Worm (Caenorhabditis elegans) whole organism, L4 larva: ENCODE results near the gene nduf-11.
A peak's percentile ranks its signal among the peaks of the same experiment; 100 is the strongest.

Experiments used
- D1046.2 ChIP-seq: fragments of 200-800 bp; sonication (Bioruptor generic); IDR thresholded peaks from 2 replicates; pipeline ENCODE4 v1.3.6; 2022; ENCODE audit warnings: missing genetic modification characterization, missing compliant biosample characterization
- F37D6.2 ChIP-seq: sonication (generic microtip); optimal IDR thresholded peaks from 2 replicates; lab custom pipeline; 2016; ENCODE audit warnings: mild to moderate bottlenecking, missing genetic modification characterization, missing compliant biosample characterization
- Y105C5A.15 ChIP-seq: fragments of 200-800 bp; sonication (Bioruptor generic); IDR thresholded peaks from 2 replicates; pipeline ENCODE4 v1.3.6; 2022; ENCODE audit warnings: missing genetic modification characterization, missing compliant biosample characterization
- Y5F2A.4 ChIP-seq: fragments of 200-800 bp; sonication (Bioruptor generic); optimal IDR thresholded peaks from 2 replicates; lab custom pipeline; 2018; ENCODE audit warnings: mild to moderate bottlenecking, missing genetic modification characterization, missing compliant biosample characterization
- Y75B8A.6 ChIP-seq: fragments of 200-800 bp; sonication (Bioruptor generic); IDR thresholded peaks from 2 replicates; pipeline ENCODE4 v1.3.6; 2022; ENCODE audit warnings: missing genetic modification reagents, missing genetic modification characterization, missing compliant biosample characterization
- ZK546.5 ChIP-seq, 2 experiments: sonication (generic microtip); optimal IDR thresholded peaks; 2 replicates each; lab custom pipeline; 2017; ENCODE audit warnings: missing biosample characterization in 2 of 2, missing genetic modification characterization in 2 of 2
- aha-1 ChIP-seq: fragments of 150-350 bp; peaks from one replicate; lab custom pipeline; 2014; ENCODE audit warnings: missing biosample characterization, missing genetic modification characterization
- ama-1 ChIP-seq: fragments of 150-350 bp; optimal IDR thresholded peaks from 2 replicates; lab custom pipeline; 2014; ENCODE audit warnings: inconsistent platforms, mixed read lengths
- attf-4 ChIP-seq: sonication (generic microtip); optimal IDR thresholded peaks from 3 replicates; lab custom pipeline; 2017; ENCODE audit warnings: missing biosample characterization, missing genetic modification characterization
- ceh-20 ChIP-seq: fragments of 200-800 bp; sonication (Bioruptor generic); IDR thresholded peaks from 2 replicates; pipeline ENCODE4 v1.3.6; 2022; ENCODE audit warnings: missing genetic modification reagents, missing genetic modification characterization, missing compliant biosample characterization
- ceh-44 ChIP-seq: fragments of 200-800 bp; sonication (Bioruptor generic); IDR thresholded peaks from 2 replicates; pipeline ENCODE4 v1.3.6; 2022; ENCODE audit warnings: missing genetic modification reagents, missing genetic modification characterization, missing compliant biosample characterization
- ceh-62 ChIP-seq: sonication (generic microtip); optimal IDR thresholded peaks from 2 replicates; lab custom pipeline; 2017; ENCODE audit warnings: missing biosample characterization, missing genetic modification characterization
- ceh-82 ChIP-seq: sonication (generic microtip); optimal IDR thresholded peaks from 2 replicates; lab custom pipeline; 2017; ENCODE audit warnings: missing biosample characterization, missing genetic modification characterization
- ctbp-1 ChIP-seq: fragments of 200-800 bp; sonication (Bioruptor generic); IDR thresholded peaks from 2 replicates; pipeline ENCODE4 v1.3.6; 2022; ENCODE audit warnings: missing genetic modification reagents, missing genetic modification characterization, missing compliant biosample characterization
- daf-16 ChIP-seq, 3 experiments: sonication (generic microtip); optimal IDR thresholded peaks; 2 replicates each; lab custom pipeline; 2016 to 2017; ENCODE audit warnings: missing genetic modification characterization in 3 of 3, missing genetic modification reagents in 3 of 3, mild to moderate bottlenecking in 2 of 3, missing compliant biosample characterization in 2 of 3, missing biosample characterization in 1 of 3, moderate library complexity in 1 of 3
- dmd-6 ChIP-seq: fragments of 200-800 bp; sonication (Bioruptor generic); IDR thresholded peaks from 2 replicates; pipeline ENCODE4 v1.3.6; 2022; ENCODE audit warnings: missing genetic modification reagents, missing genetic modification characterization, missing compliant biosample characterization
- dmd-8 ChIP-seq: fragments of 200-800 bp; sonication (Bioruptor generic); IDR thresholded peaks from 2 replicates; pipeline ENCODE4 v1.3.6; 2022; ENCODE audit warnings: missing genetic modification characterization, missing compliant biosample characterization
- dmd-9 ChIP-seq: fragments of 200-800 bp; sonication (Bioruptor generic); IDR thresholded peaks from 2 replicates; pipeline ENCODE4 v1.3.6; 2022; ENCODE audit warnings: missing genetic modification reagents, missing genetic modification characterization, missing compliant biosample characterization
- egl-27 ChIP-seq: sonication (generic microtip); optimal IDR thresholded peaks from 3 replicates; lab custom pipeline; 2017; ENCODE audit warnings: missing biosample characterization, missing genetic modification reagents, missing genetic modification characterization
- egl-43 ChIP-seq: fragments of 200-800 bp; sonication (Bioruptor generic); IDR thresholded peaks from 2 replicates; pipeline ENCODE4 v1.3.6; 2022; ENCODE audit warnings: missing genetic modification reagents, missing genetic modification characterization, missing compliant biosample characterization
- hlh-11 ChIP-seq: fragments of 200-800 bp; sonication (Bioruptor generic); optimal IDR thresholded peaks from 2 replicates; lab custom pipeline; 2018; ENCODE audit warnings: mild to moderate bottlenecking, missing genetic modification characterization, missing compliant biosample characterization
- hmg-1.1 ChIP-seq: fragments of 200-800 bp; sonication (Bioruptor generic); IDR thresholded peaks from 2 replicates; pipeline ENCODE4 v1.3.6; 2022; ENCODE audit warnings: missing genetic modification reagents, missing genetic modification characterization, missing compliant biosample characterization
- jun-1 ChIP-seq: fragments of 150-350 bp; optimal IDR thresholded peaks from 2 replicates; lab custom pipeline; 2014; ENCODE audit warnings: missing biosample characterization, missing genetic modification reagents, missing genetic modification characterization
- lin-38 ChIP-seq: fragments of 200-800 bp; sonication (Bioruptor generic); IDR thresholded peaks from 2 replicates; pipeline ENCODE4 v1.3.6; 2022; ENCODE audit warnings: missing genetic modification reagents, missing genetic modification characterization, missing compliant biosample characterization
- madf-5 ChIP-seq, 2 experiments: fragments of 200-800 bp; sonication (Bioruptor generic); IDR thresholded peaks; 2 replicates each; pipeline ENCODE4 v1.3.6; 2022; ENCODE audit warnings: missing compliant biosample characterization in 2 of 2, missing genetic modification characterization in 2 of 2
- madf-9 ChIP-seq: fragments of 200-800 bp; sonication (Bioruptor generic); conservative IDR thresholded peaks from 2 replicates; pipeline ENCODE4 v1.3.6; 2022; ENCODE audit warnings: missing genetic modification reagents, missing genetic modification characterization, missing compliant biosample characterization
- mdt-29 ChIP-seq: fragments of 200-800 bp; sonication (Bioruptor generic); IDR thresholded peaks from 2 replicates; pipeline ENCODE4 v1.3.6; 2022; ENCODE audit warnings: missing genetic modification reagents, missing genetic modification characterization, missing compliant biosample characterization
- nhr-10 ChIP-seq: fragments of 150-350 bp; optimal IDR thresholded peaks from 2 replicates; lab custom pipeline; 2014; ENCODE audit warnings: missing biosample characterization, missing genetic modification characterization
- nhr-111 ChIP-seq: fragments of 200-800 bp; sonication (Bioruptor generic); optimal IDR thresholded peaks from 2 replicates; lab custom pipeline; 2018; ENCODE audit warnings: mild to moderate bottlenecking, missing genetic modification characterization, missing compliant biosample characterization
- nhr-237 ChIP-seq: sonication (generic microtip); optimal IDR thresholded peaks from 2 replicates; lab custom pipeline; 2017; ENCODE audit warnings: missing biosample characterization, missing genetic modification characterization
- nhr-25 ChIP-seq: sonication (generic microtip); optimal IDR thresholded peaks from 2 replicates; lab custom pipeline; 2017; ENCODE audit warnings: missing genetic modification characterization, mild to moderate bottlenecking, missing compliant biosample characterization, antibody characterized with exemption, moderate library complexity, borderline replicate concordance; ENCODE audit not compliant: insufficient read depth
- nhr-28 ChIP-seq: fragments of 150-350 bp; optimal IDR thresholded peaks from 2 replicates; lab custom pipeline; 2014; ENCODE audit warnings: missing biosample characterization, missing genetic modification characterization
- nhr-41 ChIP-seq: fragments of 200-800 bp; sonication (Bioruptor generic); IDR thresholded peaks from 2 replicates; pipeline ENCODE4 v1.3.6; 2022; ENCODE audit warnings: missing genetic modification reagents, missing genetic modification characterization, missing compliant biosample characterization
- nhr-48 ChIP-seq: sonication (generic microtip); optimal IDR thresholded peaks from 2 replicates; lab custom pipeline; 2016; ENCODE audit warnings: mild to moderate bottlenecking, missing genetic modification characterization, missing compliant biosample characterization
- nhr-76 ChIP-seq: fragments of 150-350 bp; optimal IDR thresholded peaks from 2 replicates; lab custom pipeline; 2014; ENCODE audit warnings: missing biosample characterization, missing genetic modification characterization
- pha-4 ChIP-seq, 2 experiments: fragments of 150-350 bp in 1 of 2; fragments of 200-800 bp in 1 of 2; sonication (Bioruptor generic) in 1 of 2; IDR thresholded peaks in 1 of 2; optimal IDR thresholded peaks in 1 of 2; 2 replicates each; pipeline versions ENCODE4 v1.3.6 to Lab custom; 2014 to 2022; ENCODE audit warnings: missing genetic modification characterization in 2 of 2, missing genetic modification reagents in 2 of 2, missing biosample characterization in 1 of 2, missing compliant biosample characterization in 1 of 2
- php-3 ChIP-seq: fragments of 200-800 bp; sonication (Bioruptor generic); IDR thresholded peaks from 2 replicates; pipeline ENCODE4 v1.3.6; 2022; ENCODE audit warnings: missing genetic modification reagents, missing genetic modification characterization, missing compliant biosample characterization
- pqm-1 ChIP-seq: sonication (generic microtip); optimal IDR thresholded peaks from 2 replicates; lab custom pipeline; 2017; ENCODE audit warnings: missing biosample characterization, missing genetic modification characterization
- rbr-2 ChIP-seq: sonication (generic microtip); optimal IDR thresholded peaks from 2 replicates; lab custom pipeline; 2016; ENCODE audit warnings: missing genotype, missing genetic modification characterization, missing compliant biosample characterization
- saeg-2 ChIP-seq: fragments of 200-800 bp; sonication (Bioruptor generic); IDR thresholded peaks from 2 replicates; pipeline ENCODE4 v1.3.6; 2022; ENCODE audit warnings: missing genetic modification reagents, missing genetic modification characterization, missing compliant biosample characterization
- set-16 ChIP-seq: fragments of 200-800 bp; sonication (Bioruptor generic); IDR thresholded peaks from 2 replicates; pipeline ENCODE4 v1.3.6; 2022; ENCODE audit warnings: missing genetic modification reagents, missing genetic modification characterization, missing compliant biosample characterization
- skn-1 ChIP-seq: fragments of 150-350 bp; optimal IDR thresholded peaks from 2 replicates; lab custom pipeline; 2014; ENCODE audit warnings: missing biosample characterization, missing genetic modification characterization
- spr-1 ChIP-seq: sonication (generic microtip); optimal IDR thresholded peaks from 2 replicates; lab custom pipeline; 2016; ENCODE audit warnings: mild to moderate bottlenecking, missing genetic modification characterization, missing compliant biosample characterization
- tag-97 ChIP-seq: fragments of 200-800 bp; sonication (Bioruptor generic); IDR thresholded peaks from 2 replicates; pipeline ENCODE4 v1.3.6; 2022; ENCODE audit warnings: missing genetic modification characterization, missing compliant biosample characterization
- unc-130 ChIP-seq: sonication (generic microtip); optimal IDR thresholded peaks from 2 replicates; lab custom pipeline; 2016; ENCODE audit warnings: missing genetic modification reagents, missing genetic modification characterization, missing compliant biosample characterization
- unc-39 ChIP-seq: sonication (generic microtip); optimal IDR thresholded peaks from 2 replicates; lab custom pipeline; 2017; ENCODE audit warnings: missing biosample characterization, missing genetic modification characterization
- unc-62 ChIP-seq, 3 experiments: fragments of 150-350 bp in 1 of 3; sonication (generic microtip); optimal IDR thresholded peaks in 2 of 3; peaks in 1 of 3; 1 replicate in 1 of 3; 2 replicates in 2 of 3; lab custom pipeline; 2014 to 2017; ENCODE audit warnings: missing biosample characterization in 3 of 3, missing genetic modification characterization in 3 of 3, missing genetic modification reagents in 3 of 3, missing genotype in 1 of 3
- zag-1 ChIP-seq: fragments of 150-350 bp; optimal IDR thresholded peaks from 2 replicates; lab custom pipeline; 2014; ENCODE audit warnings: missing biosample characterization, missing genetic modification characterization
- zfp-3 ChIP-seq: fragments of 200-800 bp; sonication (Bioruptor generic); conservative IDR thresholded peaks from 2 replicates; pipeline ENCODE4 v1.3.6; 2022; ENCODE audit warnings: missing genetic modification reagents, missing genetic modification characterization, missing compliant biosample characterization
- zip-2 ChIP-seq: fragments of 150-350 bp; optimal IDR thresholded peaks from 2 replicates; lab custom pipeline; 2014; ENCODE audit warnings: missing biosample characterization, missing genetic modification characterization
- ztf-11 ChIP-seq: fragments of 150-350 bp; optimal IDR thresholded peaks from 2 replicates; lab custom pipeline; 2014; ENCODE audit warnings: missing biosample characterization, missing genetic modification characterization

nduf-11 gene

ce11 chrII:11345570-11346029 lies at the start of gene nduf-11 (continued):
- TF ChIP-seq saeg-2 (GFP tag; lab: Robert Waterston, UW) (no peak), nhr-41 (GFP tag; lab: Robert Waterston, UW) (no peak), egl-27 (tag; lab: Kevin White, UChicago) (no peak), ceh-20 (GFP tag; lab: Robert Waterston, UW) (peak; percentile 72), ceh-62 (no peak), D1046.2 (GFP tag; lab: Robert Waterston, UW) (no peak), unc-130 (GFP tag; lab: Kevin White, UChicago) (peak; percentile 28), nhr-28 (tag; lab: Kevin White, UChicago) (peak; percentile 51), jun-1 (tag; lab: Kevin White, UChicago) (no peak), nhr-237 (tag; lab: Kevin White, UChicago) (no peak), zag-1 (tag; lab: Kevin White, UChicago) (no peak), zip-2 (peak; percentile 47), madf-9 (GFP tag; lab: Robert Waterston, UW) (no peak), daf-16 (GFP tag; optimal IDR thresholded peaks at IDR 0.05; lab: Kevin White, UChicago) (peak in 1 of 2 experiments; percentile 57), daf-16 (tag; optimal IDR thresholded peaks at IDR 0.05; lab: Kevin White, UChicago) (peak; percentile 63), madf-5 (GFP tag; IDR thresholded peaks at IDR 0.05; lab: Robert Waterston, UW) (no peak), aha-1 (peak; percentile 96), dmd-6 (GFP tag; lab: Robert Waterston, UW) (peak; percentile 63), unc-62 (GFP tag; optimal IDR thresholded peaks at IDR 0.05 in 1 of 2; lab: Kevin White, UChicago) (peak in 1 of 2 experiments; percentile 89), unc-62 (tag; optimal IDR thresholded peaks at IDR 0.05; lab: Kevin White, UChicago) (no peak), dmd-9 (no peak), ZK546.5 (tag; optimal IDR thresholded peaks at IDR 0.05; lab: Kevin White, UChicago) (no peak), Y105C5A.15 (no peak), pha-4 (GFP tag; IDR thresholded peaks at IDR 0.05; lab: Robert Waterston, UW) (peak; percentile 77; the same call in 1 of the 2 replicates), pha-4 (tag; optimal IDR thresholded peaks at IDR 0.05; lab: Kevin White, UChicago) (peak; percentile 64), nhr-48 (tag; lab: Kevin White, UChicago) (peak; percentile 51), set-16 (no peak), nhr-25 (tag; lab: Kevin White, UChicago) (no peak), mdt-29 (GFP tag; lab: Robert Waterston, UW) (peak; percentile 29; the same call in 1 of the 2 replicates), rbr-2 (tag; lab: Kevin White, UChicago) (peak; percentile 77), ceh-82 (tag; lab: Kevin White, UChicago) (no peak), hmg-1.1 (GFP tag; lab: Robert Waterston, UW) (peak; percentile 61), unc-39 (tag; lab: Kevin White, UChicago) (no peak), F37D6.2 (tag; lab: Kevin White, UChicago) (peak; percentile 68), ceh-44 (GFP tag; lab: Robert Waterston, UW) (no peak), Y75B8A.6 (GFP tag; lab: Robert Waterston, UW) (no peak), hlh-11 (peak; percentile 78), nhr-76 (tag; lab: Kevin White, UChicago) (no peak), zfp-3 (GFP tag; lab: Robert Waterston, UW) (peak; percentile 58; the same call in 1 of the 2 replicates), attf-4 (tag; lab: Kevin White, UChicago) (no peak), Y5F2A.4 (GFP tag; lab: Kevin White, UChicago) (no peak), ama-1 (lab: Kevin White, UChicago) (peak; percentile 18), skn-1 (tag; lab: Kevin White, UChicago) (no peak), tag-97 (no peak), pqm-1 (tag; lab: Kevin White, UChicago) (no peak), ctbp-1 (GFP tag; lab: Robert Waterston, UW) (peak; percentile 62; the same call in 1 of the 2 replicates), nhr-10 (no peak), egl-43 (GFP tag; lab: Robert Waterston, UW) (0 out of 2 replicates have a peak, but pooled peaks have one; percentile 3), lin-38 (GFP tag; lab: Robert Waterston, UW) (peak; percentile 90), ztf-11 (tag; lab: Kevin White, UChicago) (no peak), nhr-111 (no peak), php-3 (GFP tag; lab: Robert Waterston, UW) (no peak), spr-1 (tag; lab: Kevin White, UChicago) (peak; percentile 56), dmd-8 (GFP tag; lab: Robert Waterston, UW) (no peak)
